Worm (Caenorhabditis elegans) whole organism, L4/young adult: ENCODE measurements around the gene dgk-4.
A peak's percentile ranks its signal among the peaks of the same experiment; 100 is the strongest.

Source experiments
- W03F9.2 ChIP-seq: fragments of 150-350 bp; optimal IDR thresholded peaks from 2 replicates; lab custom pipeline; 2014; ENCODE audit warnings: missing biosample characterization, missing genetic modification characterization
- dao-5 ChIP-seq: sonication (generic microtip); optimal IDR thresholded peaks from 2 replicates; lab custom pipeline; 2016; ENCODE audit warnings: missing genotype, missing genetic modification characterization, moderate library complexity, missing compliant biosample characterization
- him-1 ChIP-seq: sonication (generic microtip); optimal IDR thresholded peaks from 2 replicates; lab custom pipeline; 2016; ENCODE audit warnings: missing genotype, missing genetic modification reagents, missing genetic modification characterization, missing compliant biosample characterization

The dgk-4 gene

ce11 chrIV:8631033-8631432 is at the start of gene dgk-4:
Gene dgk-4 (plus strand): TSS chrIV:8631333.
- TF ChIP-seq dao-5 (tag; lab: Kevin White, UChicago) (no peak), him-1 (tag; lab: Kevin White, UChicago) (no peak), W03F9.2 (tag; lab: Kevin White, UChicago) (no peak)

DNA sequence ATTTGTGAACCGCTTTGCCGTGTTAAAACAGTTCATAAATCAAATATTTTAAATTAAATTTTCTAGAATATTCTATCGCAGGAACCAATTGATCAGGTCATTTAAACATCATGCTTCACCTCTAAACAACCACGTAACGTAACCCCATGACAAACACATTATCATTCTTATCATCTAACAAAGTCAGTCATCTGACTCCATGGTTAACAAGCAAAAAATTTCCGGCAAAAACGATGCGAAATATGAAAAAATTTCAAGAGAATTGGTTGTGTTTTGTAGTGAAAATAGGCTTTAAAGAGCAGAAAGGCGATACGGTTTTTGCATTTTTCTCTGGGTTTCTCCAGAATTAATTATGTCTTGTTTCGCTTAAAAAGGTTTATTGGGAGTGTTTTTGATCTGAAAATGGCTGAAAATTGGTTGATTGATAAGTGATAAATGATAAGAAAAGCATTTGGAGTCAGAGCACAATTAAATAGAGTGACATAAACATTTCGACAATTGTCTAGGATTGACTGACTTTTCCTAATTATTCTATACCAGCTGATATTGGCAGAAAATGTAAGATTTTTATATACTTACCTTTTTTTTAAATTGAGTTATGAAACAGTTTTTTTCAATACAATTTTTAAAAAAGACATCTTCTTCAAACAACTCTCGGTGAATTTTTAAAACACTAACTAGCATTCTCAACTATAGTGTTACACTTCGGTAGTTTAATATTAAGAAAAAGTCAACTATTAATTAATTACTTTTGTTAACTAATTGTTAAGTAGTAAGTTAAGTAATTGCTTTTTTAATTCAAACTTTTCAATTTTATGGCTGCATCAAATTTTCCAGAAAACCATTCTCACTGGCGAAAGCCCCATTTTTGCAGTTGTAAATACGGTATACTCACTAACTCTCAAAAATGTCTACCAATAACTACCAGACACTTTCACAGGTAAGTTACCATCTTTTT is 45.8 kb upstream of the dgk-4 start, which contains the start of gene catp-7:
catp-7 (plus strand) TSS at position 908 of the 958 bp plus-strand sequence.
- no peak for TF ChIP-seq dao-5 (tag; lab: Kevin White, UChicago)
- TF ChIP-seq him-1 (tag; lab: Kevin White, UChicago): no peak
- no peak for TF ChIP-seq W03F9.2 (tag; lab: Kevin White, UChicago)

- TF ChIP-seq dao-5 (tag; lab: Kevin White, UChicago) (no peak), him-1 (tag; lab: Kevin White, UChicago) (no peak), W03F9.2 (tag; lab: Kevin White, UChicago) (no peak)
Measured at ce11 chrIV:8587057-8587456, 44.1 kb upstream of the dgk-4 start.

- TF ChIP-seq W03F9.2 (tag; lab: Kevin White, UChicago): no peak
- TF ChIP-seq him-1 (tag; lab: Kevin White, UChicago): no peak
- TF ChIP-seq dao-5 (tag; lab: Kevin White, UChicago): no peak
Measured at ce11 chrIV:8587605-8588004, 43.5 kb upstream of the dgk-4 start.

DNA sequence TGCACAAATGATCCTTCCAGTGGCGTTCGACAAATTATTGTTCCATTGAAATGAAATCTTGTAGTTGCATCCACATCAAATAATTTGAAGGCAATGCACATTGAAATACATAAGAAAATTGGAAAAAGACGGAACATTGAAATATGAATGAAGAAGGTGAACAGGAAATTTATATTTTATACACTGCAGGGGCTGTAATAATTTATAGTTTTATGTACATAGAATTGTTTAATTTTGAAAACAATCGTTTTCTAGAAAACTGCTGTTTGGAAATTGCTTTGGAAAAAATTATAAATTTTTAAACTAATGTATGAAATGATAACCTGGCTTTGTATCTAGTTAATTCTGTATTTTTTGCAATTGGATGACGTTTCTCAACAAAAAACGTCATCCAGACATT is 35.8 kb upstream of the dgk-4 start, which contains the start of gene Y59H11AR.3:
Y59H11AR.3 (minus strand) TSS at position 101 of the 400 bp plus-strand sequence.
- TF ChIP-seq dao-5 (tag; lab: Kevin White, UChicago) (no peak), W03F9.2 (tag; lab: Kevin White, UChicago) (no peak), him-1 (tag; lab: Kevin White, UChicago) (no peak)

- TF ChIP-seq him-1 (tag; lab: Kevin White, UChicago): no peak
Measured at ce11 chrIV:8595767-8596166, 35.4 kb upstream of the dgk-4 start, which contains the start of gene clec-181. Gene clec-181 (plus strand): TSS chrIV:8596067.

- TF ChIP-seq W03F9.2 (tag; lab: Kevin White, UChicago) (no peak), dao-5 (tag; lab: Kevin White, UChicago) (no peak), him-1 (tag; lab: Kevin White, UChicago) (no peak)
Measured at ce11 chrIV:8597504-8597903, 33.6 kb upstream of the dgk-4 start.

ce11 chrIV:8600712-8601330 is 30.3 kb upstream of the dgk-4 start, which contains the start of gene Y59H11AR.4:
Gene Y59H11AR.4 (minus strand): TSS chrIV:8600762.
- TF ChIP-seq him-1 (tag; lab: Kevin White, UChicago) (no peak), dao-5 (tag; lab: Kevin White, UChicago) (no peak), W03F9.2 (tag; lab: Kevin White, UChicago) (no peak)

ce11 chrIV:8602877-8603276 is 28.3 kb upstream of the dgk-4 start, which contains the start of gene Y59H11AR.10:
Gene Y59H11AR.10 (plus strand): TSS chrIV:8603177.
- no peak for TF ChIP-seq W03F9.2 (tag; lab: Kevin White, UChicago)

DNA sequence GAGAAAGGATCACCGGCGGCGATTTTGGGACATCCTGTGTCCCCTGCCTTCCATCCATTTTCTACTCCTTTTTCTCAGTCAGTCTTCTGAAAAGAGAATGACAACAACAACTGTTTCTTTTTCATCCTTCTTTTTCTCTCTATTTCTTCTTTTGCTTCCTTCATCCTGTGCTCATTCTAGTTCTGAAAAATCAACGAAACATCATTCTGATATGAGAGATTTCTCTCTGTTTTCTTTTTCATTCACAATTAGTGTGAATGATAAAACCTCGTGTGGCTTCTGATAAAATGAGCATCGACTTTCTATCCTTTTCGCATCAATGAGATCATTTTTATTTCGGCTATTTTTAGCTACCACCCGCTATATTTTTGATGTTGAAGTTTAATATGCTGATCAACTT is 25.9 kb upstream of the dgk-4 start:
- TF ChIP-seq dao-5 (tag; lab: Kevin White, UChicago) (no peak), W03F9.2 (tag; lab: Kevin White, UChicago) (no peak), him-1 (tag; lab: Kevin White, UChicago) (no peak)

ce11 chrIV:8608204-8608603 is 22.9 kb upstream of the dgk-4 start:
- TF ChIP-seq him-1 (tag; lab: Kevin White, UChicago) (no peak), W03F9.2 (tag; lab: Kevin White, UChicago) (no peak), dao-5 (tag; lab: Kevin White, UChicago) (no peak)

- TF ChIP-seq dao-5 (tag; lab: Kevin White, UChicago): no peak
- no peak for TF ChIP-seq W03F9.2 (tag; lab: Kevin White, UChicago)
- no peak for TF ChIP-seq him-1 (tag; lab: Kevin White, UChicago)
Measured at ce11 chrIV:8608934-8609333, 22.2 kb upstream of the dgk-4 start, which contains the start of gene F42A9.6. Gene F42A9.6 (plus strand): TSS chrIV:8609234.

ce11 chrIV:8611886-8612542 is 19.1 kb upstream of the dgk-4 start, which contains the start of the genes F42A9.17 and cyp-33E2:
Gene F42A9.17 (minus strand): TSS chrIV:8611936.
Gene cyp-33E2 (plus strand): TSS chrIV:8612334.
- TF ChIP-seq dao-5 (tag; lab: Kevin White, UChicago): no peak
- no peak for TF ChIP-seq him-1 (tag; lab: Kevin White, UChicago)
- peak; percentile 28 for TF ChIP-seq W03F9.2 (tag; lab: Kevin White, UChicago)
